Worm (Caenorhabditis elegans) whole organism, young adult: ENCODE results near the gene maoc-1.

Experiments used
- F33H1.4 ChIP-seq: fragments of 200-800 bp; sonication (Bioruptor generic); IDR thresholded peaks from 2 replicates; pipeline ENCODE4 v1.3.6; 2022; ENCODE audit warnings: missing genetic modification reagents, missing genetic modification characterization, missing compliant biosample characterization
- T26A5.8 ChIP-seq: sonication (generic microtip); optimal IDR thresholded peaks from 2 replicates; lab custom pipeline; 2016; ENCODE audit warnings: missing genetic modification characterization, missing compliant biosample characterization
- gei-17 ChIP-seq: fragments of 200-800 bp; sonication (Bioruptor generic); optimal IDR thresholded peaks from 2 replicates; lab custom pipeline; 2018; ENCODE audit warnings: mild to moderate bottlenecking, missing genetic modification characterization, missing compliant biosample characterization
- hsf-1 ChIP-seq: fragments of 200-800 bp; sonication (Bioruptor generic); IDR thresholded peaks from 2 replicates; pipeline ENCODE4 v1.3.6; 2022; ENCODE audit warnings: missing genetic modification reagents, missing genetic modification characterization, missing compliant biosample characterization
- let-607 ChIP-seq, 2 experiments: fragments of 200-800 bp in 1 of 2; sonication (Bioruptor generic) in 1 of 2; sonication (generic microtip) in 1 of 2; optimal IDR thresholded peaks; 2 replicates each; lab custom pipeline; 2016 to 2018; ENCODE audit warnings: mild to moderate bottlenecking in 2 of 2, missing compliant biosample characterization in 2 of 2, missing genetic modification characterization in 2 of 2, moderate library complexity in 2 of 2, missing genotype in 1 of 2
- madf-8 ChIP-seq: fragments of 200-800 bp; sonication (Bioruptor generic); conservative IDR thresholded peaks from 2 replicates; pipeline ENCODE4 v1.3.6; 2022; ENCODE audit warnings: missing genetic modification reagents, missing genetic modification characterization, missing compliant biosample characterization
- nfyb-1 ChIP-seq: fragments of 200-800 bp; sonication (Bioruptor generic); IDR thresholded peaks from 2 replicates; pipeline ENCODE4 v1.3.6; 2022; ENCODE audit warnings: missing genetic modification reagents, missing genetic modification characterization, missing compliant biosample characterization
- nhr-90 ChIP-seq: sonication (generic microtip); optimal IDR thresholded peaks from 2 replicates; lab custom pipeline; 2016; ENCODE audit warnings: missing genotype, mild to moderate bottlenecking, missing genetic modification characterization, missing compliant biosample characterization
- pha-4 ChIP-seq: fragments of 150-350 bp; sonication (generic microtip); optimal IDR thresholded peaks from 2 replicates; lab custom pipeline; 2014; ENCODE audit warnings: missing biosample characterization, missing genetic modification reagents, missing genetic modification characterization
- repo-1 ChIP-seq: sonication (generic microtip); optimal IDR thresholded peaks from 2 replicates; lab custom pipeline; 2017; ENCODE audit warnings: mild to moderate bottlenecking, missing genetic modification characterization, missing compliant biosample characterization

DNA sequence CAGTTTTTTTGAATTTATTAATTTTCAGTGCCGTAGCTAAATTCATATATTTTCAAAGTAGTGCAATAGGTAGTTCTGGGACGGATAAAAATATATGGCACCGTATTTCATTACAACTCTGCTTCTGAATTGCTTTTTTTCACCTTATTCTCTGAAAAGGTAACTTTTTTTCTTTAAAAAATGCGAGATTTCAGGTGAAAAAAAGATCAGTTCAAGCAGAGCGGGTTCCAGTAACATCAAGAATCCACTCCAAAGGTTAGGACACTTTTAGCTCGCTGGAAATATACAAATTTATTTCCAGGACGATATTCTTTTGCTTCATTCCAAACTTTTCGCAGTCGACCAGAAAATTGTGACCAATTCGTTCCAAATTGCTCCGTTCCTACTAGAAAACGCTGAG lies 48.0 kb upstream of the maoc-1 start, which contains the start of gene T07F8.1:
- no peak for TF ChIP-seq pha-4 (tag; lab: Kevin White, UChicago)
- TF ChIP-seq madf-8 = no peak
- TF ChIP-seq gei-17 (GFP tag; lab: Kevin White, UChicago) = no peak
- no peak for TF ChIP-seq T26A5.8
- no peak for TF ChIP-seq nfyb-1 (GFP tag; lab: Robert Waterston, UW)
- no peak for TF ChIP-seq let-607 (tag; optimal IDR thresholded peaks at IDR 0.05; lab: Kevin White, UChicago)
- no peak for TF ChIP-seq hsf-1
- no peak for TF ChIP-seq nhr-90 (tag; lab: Kevin White, UChicago)
- TF ChIP-seq repo-1 (tag; lab: Kevin White, UChicago) = no peak
- no peak for TF ChIP-seq F33H1.4 (GFP tag; lab: Robert Waterston, UW)
